Fruit fly (Drosophila melanogaster) whole organism, prepupa: ENCODE results near the gene C901.

ENCODE experiments used
- CG10631 ChIP-seq: fragments of 200-800 bp; sonication (Bioruptor generic); optimal IDR thresholded peaks from 2 replicates; lab custom pipeline; 2016; ENCODE audit warnings: missing biosample characterization, missing genetic modification characterization
- CG10669 ChIP-seq: fragments of 200-800 bp; sonication (Bioruptor generic); optimal IDR thresholded peaks from 3 replicates; lab custom pipeline; 2018; ENCODE audit warnings: missing biosample characterization, mild to moderate bottlenecking, missing genetic modification characterization, moderate library complexity
- CG11294 ChIP-seq: fragments of 200-800 bp; sonication (Bioruptor generic); IDR thresholded peaks from 2 replicates; pipeline ENCODE4 v1.3.6; 2022; ENCODE audit warnings: missing biosample characterization, missing genetic modification characterization
- CG11762 ChIP-seq: fragments of 200-800 bp; sonication (Bioruptor generic); optimal IDR thresholded peaks from 3 replicates; lab custom pipeline; 2016; ENCODE audit warnings: missing biosample characterization, missing genetic modification characterization; ENCODE audit not compliant: insufficient read depth
- CG11902 ChIP-seq: fragments of 200-800 bp; sonication (Bioruptor generic); optimal IDR thresholded peaks from 3 replicates; lab custom pipeline; 2016; ENCODE audit warnings: missing biosample characterization, missing genetic modification characterization
- CG15336 ChIP-seq: fragments of 200-800 bp; sonication (Bioruptor generic); IDR thresholded peaks from 2 replicates; pipeline ENCODE4 v1.3.6; 2022; ENCODE audit warnings: missing biosample characterization, missing genetic modification characterization
- CG16779 ChIP-seq: fragments of 200-800 bp; sonication (Bioruptor generic); optimal IDR thresholded peaks from 3 replicates; lab custom pipeline; 2017; ENCODE audit warnings: missing biosample characterization, mild to moderate bottlenecking, missing genetic modification characterization
- CG31627 ChIP-seq: fragments of 200-800 bp; sonication (Bioruptor generic); optimal IDR thresholded peaks from 3 replicates; lab custom pipeline; 2016; ENCODE audit warnings: missing biosample characterization, missing genetic modification characterization
- CG32006 ChIP-seq: fragments of 200-800 bp; sonication (Bioruptor generic); optimal IDR thresholded peaks from 3 replicates; lab custom pipeline; 2017; ENCODE audit warnings: missing biosample characterization, mild to moderate bottlenecking, missing genetic modification characterization
- CG34406 ChIP-seq: fragments of 200-800 bp; sonication (Bioruptor generic); optimal IDR thresholded peaks from 3 replicates; lab custom pipeline; 2016; ENCODE audit warnings: missing biosample characterization, missing genetic modification characterization
- CG3919 ChIP-seq: fragments of 200-800 bp; sonication (Bioruptor generic); optimal IDR thresholded peaks from 3 replicates; lab custom pipeline; 2016; ENCODE audit warnings: missing biosample characterization, missing genetic modification characterization
- CG4318 ChIP-seq: fragments of 200-800 bp; sonication (Bioruptor generic); optimal IDR thresholded peaks from 3 replicates; lab custom pipeline; 2017; ENCODE audit warnings: missing biosample characterization, mild to moderate bottlenecking, missing genetic modification characterization
- CG6276 ChIP-seq: fragments of 200-800 bp; sonication (Bioruptor generic); optimal IDR thresholded peaks from 2 replicates; lab custom pipeline; 2017; ENCODE audit warnings: missing biosample characterization, mild to moderate bottlenecking, missing genetic modification characterization
- CG6792 ChIP-seq: fragments of 200-800 bp; sonication (Bioruptor generic); optimal IDR thresholded peaks from 3 replicates; lab custom pipeline; 2016; ENCODE audit warnings: missing biosample characterization, missing genetic modification characterization
- CG6854 ChIP-seq: fragments of 200-800 bp; sonication (Bioruptor generic); optimal IDR thresholded peaks from 2 replicates; lab custom pipeline; 2017; ENCODE audit warnings: missing biosample characterization, mild to moderate bottlenecking, missing genetic modification characterization
- CG7368 ChIP-seq: fragments of 200-800 bp; sonication (Bioruptor generic); optimal IDR thresholded peaks from 3 replicates; lab custom pipeline; 2016; ENCODE audit warnings: missing biosample characterization, missing genetic modification characterization
- CG8119 ChIP-seq: fragments of 200-800 bp; sonication (Bioruptor generic); IDR thresholded peaks from 3 replicates; pipeline ENCODE4 v1.3.6; 2022; ENCODE audit warnings: missing biosample characterization, missing genetic modification characterization
- CG8319 ChIP-seq: fragments of 200-800 bp; sonication (Bioruptor generic); optimal IDR thresholded peaks from 3 replicates; lab custom pipeline; 2016; ENCODE audit warnings: missing biosample characterization, missing genetic modification characterization
- CG9139 ChIP-seq: fragments of 200-800 bp; sonication (Bioruptor generic); optimal IDR thresholded peaks from 3 replicates; lab custom pipeline; 2017; ENCODE audit warnings: missing biosample characterization, mild to moderate bottlenecking, missing genetic modification characterization
- Eip75B ChIP-seq: fragments of 200-800 bp; sonication (Bioruptor generic); optimal IDR thresholded peaks from 3 replicates; lab custom pipeline; 2016; ENCODE audit warnings: missing biosample characterization, missing genetic modification characterization
- Eip78C ChIP-seq: fragments of 200-800 bp; sonication (Bioruptor generic); peaks from one replicate; lab custom pipeline; 2016; ENCODE audit warnings: missing biosample characterization, missing genetic modification characterization
- Eip93F ChIP-seq: fragments of 200-800 bp; sonication (Bioruptor generic); optimal IDR thresholded peaks from 2 replicates; lab custom pipeline; 2016; ENCODE audit warnings: missing biosample characterization, mild to moderate bottlenecking, missing genetic modification characterization
- Ets21C ChIP-seq: fragments of 200-800 bp; sonication (Bioruptor generic); optimal IDR thresholded peaks from 3 replicates; lab custom pipeline; 2016; ENCODE audit warnings: missing biosample characterization, missing genetic modification characterization
- Ets96B ChIP-seq: fragments of 200-800 bp; optimal IDR thresholded peaks from 2 replicates; lab custom pipeline; 2019; ENCODE audit warnings: missing biosample characterization, mild to moderate bottlenecking, missing genetic modification characterization, moderate library complexity
- Gug ChIP-seq: fragments of 200-800 bp; sonication (Bioruptor generic); IDR thresholded peaks from 2 replicates; pipeline ENCODE4 v1.3.6; 2022; ENCODE audit warnings: missing biosample characterization, missing genetic modification characterization
- Hr38 ChIP-seq: sonication (Bioruptor generic); optimal IDR thresholded peaks from 2 replicates; lab custom pipeline; 2016; ENCODE audit warnings: missing biosample characterization, missing genetic modification characterization
- Hr39 ChIP-seq: fragments of 200-800 bp; sonication (Bioruptor generic); optimal IDR thresholded peaks from 2 replicates; lab custom pipeline; 2016; ENCODE audit warnings: missing biosample characterization, missing genetic modification characterization
- Met ChIP-seq: fragments of 200-800 bp; sonication (Bioruptor generic); optimal IDR thresholded peaks from 3 replicates; lab custom pipeline; 2016; ENCODE audit warnings: missing biosample characterization, missing genetic modification characterization
- OdsH ChIP-seq: fragments of 200-800 bp; sonication (Bioruptor generic); optimal IDR thresholded peaks from 3 replicates; lab custom pipeline; 2016; ENCODE audit warnings: missing biosample characterization, missing genetic modification characterization
- Smox ChIP-seq: fragments of 200-800 bp; sonication (Bioruptor generic); optimal IDR thresholded peaks from 3 replicates; lab custom pipeline; 2016; ENCODE audit warnings: missing biosample characterization, missing genetic modification characterization
- Sox102F ChIP-seq: fragments of 200-800 bp; sonication (Bioruptor generic); optimal IDR thresholded peaks from 2 replicates; lab custom pipeline; 2016; ENCODE audit warnings: missing biosample characterization, mild to moderate bottlenecking, missing genetic modification characterization
- Sox14 ChIP-seq: fragments of 200-800 bp; sonication (Bioruptor generic); optimal IDR thresholded peaks from 3 replicates; lab custom pipeline; 2016; ENCODE audit warnings: missing biosample characterization, missing genetic modification characterization
- Sox15 ChIP-seq: fragments of 200-800 bp; sonication (Bioruptor generic); optimal IDR thresholded peaks from 3 replicates; lab custom pipeline; 2016; ENCODE audit warnings: missing biosample characterization, missing genetic modification characterization
- achi ChIP-seq: fragments of 200-800 bp; sonication (Bioruptor generic); optimal IDR thresholded peaks from 3 replicates; lab custom pipeline; 2016; ENCODE audit warnings: missing biosample characterization, missing genetic modification characterization
- acj6 ChIP-seq: fragments of 200-800 bp; sonication (Bioruptor generic); optimal IDR thresholded peaks from 3 replicates; lab custom pipeline; 2016; ENCODE audit warnings: missing biosample characterization, missing genetic modification characterization
- dac ChIP-seq: fragments of 200-800 bp; sonication (Bioruptor generic); optimal IDR thresholded peaks from 2 replicates; lab custom pipeline; 2017; ENCODE audit warnings: missing biosample characterization, mild to moderate bottlenecking, missing genetic modification characterization
- dsx ChIP-seq: fragments of 200-800 bp; optimal IDR thresholded peaks from 3 replicates; lab custom pipeline; 2019; ENCODE audit warnings: missing biosample characterization, mild to moderate bottlenecking, missing genetic modification characterization, moderate library complexity; ENCODE audit not compliant: poor library complexity, severe bottlenecking
- eg ChIP-seq: fragments of 200-800 bp; sonication (Bioruptor generic); IDR thresholded peaks from 3 replicates; pipeline ENCODE4 v1.3.6; 2022; ENCODE audit warnings: missing biosample characterization, missing genetic modification characterization
- esn ChIP-seq: fragments of 200-800 bp; sonication (Bioruptor generic); optimal IDR thresholded peaks from 2 replicates; lab custom pipeline; 2016; ENCODE audit warnings: missing biosample characterization, mild to moderate bottlenecking, missing genetic modification characterization, moderate library complexity
- fd59A ChIP-seq: fragments of 200-800 bp; sonication (Bioruptor generic); optimal IDR thresholded peaks from 2 replicates; lab custom pipeline; 2017; ENCODE audit warnings: missing biosample characterization, mild to moderate bottlenecking, missing genetic modification characterization, missing genetic modification reagents
- fd85E ChIP-seq: fragments of 200-800 bp; sonication (Bioruptor generic); optimal IDR thresholded peaks from 3 replicates; lab custom pipeline; 2016; ENCODE audit warnings: missing biosample characterization, missing genetic modification characterization
- fkh ChIP-seq: fragments of 200-800 bp; sonication (Bioruptor generic); optimal IDR thresholded peaks from 3 replicates; lab custom pipeline; 2017; ENCODE audit warnings: missing biosample characterization, mild to moderate bottlenecking, missing genetic modification characterization, moderate library complexity
- lz ChIP-seq: fragments of 200-800 bp; sonication (Bioruptor generic); optimal IDR thresholded peaks from 3 replicates; lab custom pipeline; 2016; ENCODE audit warnings: missing biosample characterization, missing genetic modification characterization
- net ChIP-seq: fragments of 200-800 bp; sonication (Bioruptor generic); optimal IDR thresholded peaks from 3 replicates; lab custom pipeline; 2016; ENCODE audit warnings: missing biosample characterization, missing genetic modification characterization
- pdm3 ChIP-seq: fragments of 200-800 bp; sonication (Bioruptor generic); optimal IDR thresholded peaks from 3 replicates; lab custom pipeline; 2016; ENCODE audit warnings: missing biosample characterization, missing genetic modification characterization
- salr ChIP-seq, 2 experiments: fragments of 200-800 bp; sonication (Bioruptor generic); optimal IDR thresholded peaks; 3 replicates each; lab custom pipeline; 2016 to 2018; ENCODE audit warnings: missing biosample characterization in 2 of 2, missing genetic modification characterization in 2 of 2, mild to moderate bottlenecking in 1 of 2
- spab ChIP-seq: fragments of 200-800 bp; sonication (Bioruptor generic); optimal IDR thresholded peaks from 2 replicates; lab custom pipeline; 2017; ENCODE audit warnings: missing biosample characterization, mild to moderate bottlenecking, missing genetic modification characterization, missing genetic modification reagents
- ss ChIP-seq, 2 experiments: fragments of 200-800 bp; sonication (Bioruptor generic); optimal IDR thresholded peaks; 2 replicates in 1 of 2; 3 replicates in 1 of 2; lab custom pipeline; 2017 to 2018; ENCODE audit warnings: mild to moderate bottlenecking in 2 of 2, missing biosample characterization in 2 of 2, missing genetic modification characterization in 2 of 2, moderate library complexity in 1 of 2
- svp ChIP-seq: fragments of 200-800 bp; sonication (Bioruptor generic); peaks from one replicate; lab custom pipeline; 2016; ENCODE audit warnings: missing biosample characterization, missing genetic modification characterization
- topi ChIP-seq: fragments of 200-800 bp; sonication (Bioruptor generic); optimal IDR thresholded peaks from 3 replicates; lab custom pipeline; 2016; ENCODE audit warnings: missing biosample characterization, missing genetic modification characterization
- vri ChIP-seq: fragments of 200-800 bp; sonication (Bioruptor generic); optimal IDR thresholded peaks from 3 replicates; lab custom pipeline; 2016; ENCODE audit warnings: missing biosample characterization, mild to moderate bottlenecking, missing genetic modification characterization

The C901 gene

DNA sequence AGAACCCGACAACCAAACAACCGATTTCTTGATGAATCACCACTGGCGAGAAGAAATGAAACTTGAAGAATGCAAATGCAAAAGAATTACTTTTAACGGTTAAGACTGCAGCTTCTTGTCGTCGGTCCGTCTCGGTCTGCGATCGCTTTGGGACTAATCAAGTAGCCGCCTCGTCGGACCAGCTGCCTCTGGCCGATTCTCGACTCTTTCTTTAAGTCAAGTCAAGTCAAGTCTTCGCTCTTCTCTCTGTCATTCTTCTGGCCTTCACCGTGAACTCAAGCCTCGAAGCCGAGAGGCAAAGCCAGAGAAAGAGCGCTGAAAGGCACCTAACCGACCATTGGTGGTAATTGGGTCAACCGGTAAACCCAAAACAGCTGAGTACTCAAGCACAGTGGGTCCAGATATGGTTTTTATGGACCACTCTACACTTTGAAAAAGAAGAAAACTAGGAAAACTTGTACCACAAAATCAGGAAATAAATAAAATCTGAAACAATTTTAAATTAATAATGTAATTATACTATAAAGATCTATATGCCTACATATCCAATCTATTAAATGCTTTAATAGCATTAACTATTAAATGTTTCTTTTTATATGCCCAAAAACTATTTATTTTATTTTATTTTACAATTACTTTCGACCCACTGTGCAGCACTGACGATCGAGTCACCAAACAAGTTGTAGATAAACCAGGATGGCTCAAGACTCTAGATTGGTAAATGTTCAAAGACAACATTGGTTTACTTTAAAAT lies at the start of gene C901:
TSS of gene C901 (minus strand) at position 157 of the 754 bp plus-strand sequence.
- TF ChIP-seq CG31627 (GFP tag; lab: Kevin White, UChicago) (no peak), pdm3 (GFP tag; lab: Kevin White, UChicago) (peak; percentile 55), spab (GFP tag; lab: Kevin White, UChicago) (peak; percentile 7), Hr38 (no peak), fkh (GFP tag; lab: Kevin White, UChicago) (no peak), CG6854 (GFP tag; lab: Kevin White, UChicago) (no peak), Sox102F (no peak), eg (GFP tag; lab: Robert Waterston, UW) (peak; percentile 79), CG11294 (GFP tag; lab: Robert Waterston, UW) (peak; percentile 52), esn (GFP tag; lab: Kevin White, UChicago) (peak; percentile 45), Hr39 (GFP tag; lab: Kevin White, UChicago) (no peak), ss (GFP tag; optimal IDR thresholded peaks at IDR 0.05; lab: Kevin White, UChicago) (peak in 1 of 2 experiments; percentile 27), CG8119 (GFP tag; lab: Robert Waterston, UW) (peak; percentile 92), CG10669 (peak; percentile 32), net (GFP tag; lab: Kevin White, UChicago) (peak; percentile 67), salr (GFP tag; optimal IDR thresholded peaks at IDR 0.05; lab: Kevin White, UChicago) (peak in 1 of 2 experiments; percentile 79), acj6 (GFP tag; lab: Kevin White, UChicago) (peak; percentile 67), fd85E (GFP tag; lab: Kevin White, UChicago) (no peak), Eip75B (GFP tag; lab: Kevin White, UChicago) (peak; percentile 55), lz (GFP tag; lab: Kevin White, UChicago) (peak; percentile 4), Gug (GFP tag; lab: Robert Waterston, UW) (peak; percentile 74), vri (no peak), Eip93F (GFP tag; lab: Kevin White, UChicago) (no peak), CG9139 (GFP tag; lab: Kevin White, UChicago) (no peak), Sox14 (GFP tag; lab: Kevin White, UChicago) (no peak), Ets21C (GFP tag; lab: Kevin White, UChicago) (no peak), CG11902 (GFP tag; lab: Kevin White, UChicago) (peak; percentile 44), CG11762 (peak; percentile 53), Ets96B (tag; lab: Kevin White, UChicago) (peak; percentile 29), CG4318 (GFP tag; lab: Kevin White, UChicago) (peak; percentile 86), OdsH (GFP tag; lab: Kevin White, UChicago) (peak; percentile 82), CG8319 (GFP tag; lab: Kevin White, UChicago) (peak; percentile 47), dsx (peak; percentile 28), CG3919 (GFP tag; lab: Kevin White, UChicago) (peak; percentile 72), svp (GFP tag; lab: Kevin White, UChicago) (peak; percentile 74), dac (peak; percentile 81), topi (GFP tag; lab: Kevin White, UChicago) (peak; percentile 13), CG34406 (GFP tag; lab: Kevin White, UChicago) (peak; percentile 82), CG16779 (tag; lab: Kevin White, UChicago) (peak; percentile 41), CG32006 (peak; percentile 93), CG6276 (GFP tag; lab: Kevin White, UChicago) (peak; percentile 91), Sox15 (GFP tag; lab: Kevin White, UChicago) (peak; percentile 43), Met (peak; percentile 13), CG10631 (GFP tag; lab: Kevin White, UChicago) (peak; percentile 65), CG7368 (peak; percentile 54), CG6792 (peak; percentile 70), achi (GFP tag; lab: Kevin White, UChicago) (peak; percentile 81), fd59A (no peak), Smox (GFP tag; lab: Kevin White, UChicago) (peak; percentile 27), CG15336 (peak; percentile 92), Eip78C (peak; percentile 89)
